Worm (Caenorhabditis elegans): ENCODE results near the gene K04C2.3.

The K04C2.3 gene

DNA sequence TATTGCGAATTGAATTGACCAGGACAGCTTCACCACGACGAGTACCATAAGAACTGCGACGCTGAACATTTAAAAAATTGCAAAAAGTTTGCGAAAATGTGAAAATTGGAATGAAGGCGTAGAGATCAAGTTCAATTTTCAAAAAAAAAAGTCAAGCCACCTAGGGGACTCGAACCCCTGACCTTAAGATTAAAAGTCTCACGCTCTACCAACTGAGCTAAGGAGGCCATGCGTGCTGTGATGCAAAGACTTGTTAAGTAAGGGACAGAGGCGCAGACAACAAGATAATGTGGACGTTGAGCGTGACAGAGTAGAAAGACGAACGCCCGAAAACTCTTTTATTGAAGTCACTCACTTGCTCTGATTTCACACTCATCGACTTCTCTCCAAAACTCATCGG is 14.7 kb downstream of the K04C2.3 start:
- peak; percentile 93 for TF ChIP-seq flt-1 (GFP tag; IDR thresholded peaks at IDR 0.05)
- TF ChIP-seq ztf-23 (GFP tag; IDR thresholded peaks at IDR 0.05): peak; percentile 87
- peak; percentile 82 for TF ChIP-seq ztf-29 (GFP tag; IDR thresholded peaks at IDR 0.05)
- peak; percentile 67 for TF ChIP-seq cog-1 (tag; optimal IDR thresholded peaks at IDR 0.05)
- peak; percentile 88 for TF ChIP-seq klf-2 (GFP tag; conservative IDR thresholded peaks at IDR 0.05)
- TF ChIP-seq med-1 (GFP tag; optimal IDR thresholded peaks at IDR 0.05; ENCODE audit: insufficient read depth): peak; percentile 38
- peak; percentile 84 for TF ChIP-seq T22C8.4 (GFP tag; IDR thresholded peaks at IDR 0.05)
- TF ChIP-seq tab-1 (GFP tag; IDR thresholded peaks at IDR 0.05): peak; percentile 89
- TF ChIP-seq ref-1 (GFP tag; conservative IDR thresholded peaks at IDR 0.05): peak; percentile 77

DNA sequence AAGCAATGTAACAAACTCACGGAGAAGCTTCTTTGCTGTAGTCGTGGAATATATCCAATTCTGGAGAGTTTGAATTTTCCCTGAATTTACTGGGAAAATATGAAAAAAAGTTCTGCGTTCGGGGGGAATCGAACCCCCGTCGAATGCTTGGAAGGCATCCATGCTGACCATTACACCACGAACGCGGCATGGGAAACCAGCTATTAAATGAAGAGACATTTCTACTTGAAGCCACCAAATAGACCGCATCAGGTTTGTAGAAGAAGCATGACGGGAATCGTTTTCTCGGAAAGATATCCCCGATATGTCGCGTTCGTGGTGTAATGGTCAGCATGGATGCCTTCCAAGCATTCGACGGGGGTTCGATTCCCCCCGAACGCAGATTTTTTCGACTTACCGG is 15.6 kb downstream of the K04C2.3 start:
- 0 out of 2 replicates have a peak, but pooled peaks have one; percentile 65 for TF ChIP-seq ztf-23 (GFP tag; IDR thresholded peaks at IDR 0.05)
- peak; percentile 60; the same call in 1 of the 2 replicates for TF ChIP-seq tab-1 (GFP tag; IDR thresholded peaks at IDR 0.05)
- no peak for TF ChIP-seq ztf-29 (GFP tag; IDR thresholded peaks at IDR 0.05)
- TF ChIP-seq ref-1 (GFP tag; conservative IDR thresholded peaks at IDR 0.05): no peak
- TF ChIP-seq flt-1 (GFP tag; IDR thresholded peaks at IDR 0.05): 0 out of 2 replicates have a peak, but pooled peaks have one; percentile 39
- TF ChIP-seq klf-2 (GFP tag; conservative IDR thresholded peaks at IDR 0.05): peak; percentile 64; the same call in 1 of the 2 replicates
- TF ChIP-seq cog-1 (tag; optimal IDR thresholded peaks at IDR 0.05): no peak
- no peak for TF ChIP-seq med-1 (GFP tag; optimal IDR thresholded peaks at IDR 0.05; ENCODE audit: insufficient read depth)
- no peak for TF ChIP-seq T22C8.4 (GFP tag; IDR thresholded peaks at IDR 0.05)

DNA sequence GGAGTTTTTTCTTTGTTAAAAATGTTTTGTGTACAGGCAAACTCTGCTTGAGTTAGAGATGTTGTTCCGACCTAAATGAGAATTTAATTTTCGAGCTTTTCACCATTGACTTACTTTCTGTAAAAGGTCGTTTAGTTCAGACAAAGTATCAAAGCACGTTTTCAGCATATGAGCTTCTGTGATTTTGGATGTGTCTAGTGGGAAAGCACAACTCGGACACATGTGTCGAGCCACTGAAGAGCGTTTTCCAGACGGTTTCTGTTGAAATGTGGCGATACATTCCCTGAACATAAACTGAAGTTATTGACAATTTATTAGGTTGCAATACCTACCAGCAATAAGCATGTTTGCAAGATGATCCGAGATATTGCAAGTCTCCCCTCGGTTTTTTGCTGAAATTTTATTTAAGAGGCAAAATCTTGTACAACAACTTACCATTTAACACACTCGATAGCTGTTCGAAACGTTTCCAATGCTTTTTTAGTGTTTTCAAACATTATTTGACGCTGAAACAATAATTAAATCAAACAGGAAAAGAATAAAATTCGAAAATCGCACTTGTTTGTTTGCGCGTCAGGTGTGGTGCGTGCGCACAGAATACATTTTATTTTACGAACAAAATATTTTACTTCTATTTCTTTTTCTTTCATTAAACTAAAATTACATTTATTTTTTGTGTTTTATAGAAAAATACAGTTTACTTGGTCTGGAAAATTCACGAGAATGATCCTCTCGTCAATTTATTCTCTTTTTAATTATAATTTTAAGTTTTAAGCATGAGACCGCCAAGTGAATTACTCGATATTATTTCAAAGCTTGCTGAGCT is 16.3 kb downstream of the K04C2.3 start, which contains the start of the genes brd-1 and K04C2.2:
Gene brd-1, minus strand, starts transcription at position 506 of the 826 bp plus-strand sequence.
Gene K04C2.2, plus strand, starts transcription at position 776 of the 826 bp plus-strand sequence.
- TF ChIP-seq T22C8.4 (GFP tag; IDR thresholded peaks at IDR 0.05) (no peak), ref-1 (GFP tag; conservative IDR thresholded peaks at IDR 0.05) (no peak), klf-2 (GFP tag; conservative IDR thresholded peaks at IDR 0.05) (no peak), med-1 (GFP tag; optimal IDR thresholded peaks at IDR 0.05; ENCODE audit: insufficient read depth) (no peak)

DNA sequence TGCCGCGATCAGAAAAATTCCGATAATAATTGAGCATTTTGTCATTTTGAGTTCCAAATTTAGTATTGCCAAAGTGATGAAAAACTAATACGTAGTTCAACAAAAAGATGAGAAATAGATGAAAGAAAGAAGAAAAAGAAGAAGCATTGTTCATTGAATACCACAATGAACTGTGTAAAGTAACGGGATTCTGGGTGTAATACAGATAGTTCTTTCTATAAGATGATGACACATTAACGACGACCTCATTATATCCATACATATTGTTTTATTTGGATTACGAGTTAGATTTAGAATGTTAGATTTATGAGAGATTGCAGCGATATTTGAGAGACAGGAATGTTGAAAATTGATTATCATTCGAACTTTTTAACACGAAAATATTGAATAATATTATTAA is 18.7 kb downstream of the K04C2.3 start, which contains the start of gene K04C2.5:
Gene K04C2.5, minus strand, starts transcription at position 101 of the 400 bp plus-strand sequence.
- no peak for TF ChIP-seq cog-1 (tag; optimal IDR thresholded peaks at IDR 0.05)
- TF ChIP-seq klf-2 (GFP tag; conservative IDR thresholded peaks at IDR 0.05): no peak
- TF ChIP-seq T22C8.4 (GFP tag; IDR thresholded peaks at IDR 0.05): no peak
- TF ChIP-seq med-1 (GFP tag; optimal IDR thresholded peaks at IDR 0.05; ENCODE audit: insufficient read depth): no peak
- no peak for TF ChIP-seq ztf-29 (GFP tag; IDR thresholded peaks at IDR 0.05)
- no peak for TF ChIP-seq ref-1 (GFP tag; conservative IDR thresholded peaks at IDR 0.05)
- no peak for TF ChIP-seq flt-1 (GFP tag; IDR thresholded peaks at IDR 0.05)
- no peak for TF ChIP-seq tab-1 (GFP tag; IDR thresholded peaks at IDR 0.05)
- no peak for TF ChIP-seq ztf-23 (GFP tag; IDR thresholded peaks at IDR 0.05)

DNA sequence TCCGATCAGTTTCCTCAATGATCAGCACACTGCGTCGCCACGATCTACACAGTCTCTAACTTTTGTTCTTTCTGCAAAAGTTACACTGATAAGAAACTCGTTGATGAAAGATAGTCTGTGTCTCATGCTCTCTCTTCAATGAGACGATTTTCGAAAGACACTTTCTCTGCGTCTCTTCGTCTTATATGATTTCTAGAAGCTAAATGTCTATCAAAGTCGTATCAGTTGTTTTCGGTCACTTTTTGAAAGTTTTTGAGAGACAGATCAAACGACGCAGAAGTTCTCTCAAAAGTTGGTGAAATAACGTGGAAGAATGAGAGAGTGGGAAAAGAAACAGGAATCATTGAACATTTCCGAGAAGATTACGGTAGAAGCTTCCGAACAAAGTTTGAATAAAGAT is 22.3 kb downstream of the K04C2.3 start:
- no peak for TF ChIP-seq ref-1 (GFP tag; conservative IDR thresholded peaks at IDR 0.05)
- no peak for TF ChIP-seq ztf-23 (GFP tag; IDR thresholded peaks at IDR 0.05)
- no peak for TF ChIP-seq cog-1 (tag; optimal IDR thresholded peaks at IDR 0.05)

DNA sequence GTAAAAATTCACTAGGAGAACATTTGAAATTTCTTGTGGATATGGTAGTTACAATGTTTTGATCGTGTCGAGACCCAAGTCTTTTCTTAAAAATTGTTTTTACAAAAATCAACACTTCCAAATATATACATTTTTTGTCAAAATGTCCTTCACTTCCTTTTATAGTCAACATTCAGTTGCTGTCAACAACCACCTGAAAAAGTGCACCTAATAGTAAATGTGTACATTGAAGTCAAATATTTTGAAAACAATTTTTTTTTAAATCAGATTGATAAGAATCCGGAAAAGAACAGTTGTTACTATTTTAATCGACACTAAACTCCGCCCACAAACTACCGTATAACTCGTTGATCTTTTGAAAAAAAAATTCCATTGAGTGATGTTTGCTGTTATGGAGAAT is 22.8 kb downstream of the K04C2.3 start:
- TF ChIP-seq ztf-23 (GFP tag; IDR thresholded peaks at IDR 0.05) (no peak), klf-2 (GFP tag; conservative IDR thresholded peaks at IDR 0.05) (no peak), tab-1 (GFP tag; IDR thresholded peaks at IDR 0.05) (no peak), T22C8.4 (GFP tag; IDR thresholded peaks at IDR 0.05) (no peak), cog-1 (tag; optimal IDR thresholded peaks at IDR 0.05) (no peak), flt-1 (GFP tag; IDR thresholded peaks at IDR 0.05) (no peak), ref-1 (GFP tag; conservative IDR thresholded peaks at IDR 0.05) (no peak), ztf-29 (GFP tag; IDR thresholded peaks at IDR 0.05) (no peak), med-1 (GFP tag; optimal IDR thresholded peaks at IDR 0.05; ENCODE audit: insufficient read depth) (no peak)

DNA sequence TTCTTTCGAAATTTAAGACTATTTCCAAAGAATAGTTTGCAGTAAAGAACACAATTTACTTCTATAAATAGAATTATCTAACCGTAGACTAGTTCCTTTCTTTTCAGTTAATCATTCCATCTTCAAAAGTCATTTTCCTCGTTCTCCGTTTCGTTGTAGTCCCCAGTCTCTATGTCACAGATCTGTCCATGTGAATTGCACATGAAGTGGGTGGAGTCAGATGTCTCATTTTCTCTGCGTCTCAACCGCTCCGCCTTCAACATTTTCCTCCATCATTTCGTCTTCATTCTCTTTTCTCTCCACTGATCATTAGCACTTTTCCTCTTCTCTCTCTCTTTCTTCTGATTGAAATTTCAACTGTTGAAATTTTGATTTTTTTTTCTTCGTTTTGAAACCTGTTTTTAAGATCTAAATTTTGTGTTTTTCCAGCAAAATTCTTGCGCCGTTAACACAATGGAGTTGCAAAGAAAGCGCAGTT is 24.7 kb downstream of the K04C2.3 start, which contains the start of gene T07E3.4:
Gene T07E3.4, plus strand, starts transcription at position 428 of the 478 bp plus-strand sequence.
- TF ChIP-seq klf-2 (GFP tag; conservative IDR thresholded peaks at IDR 0.05): no peak
- TF ChIP-seq flt-1 (GFP tag; IDR thresholded peaks at IDR 0.05): no peak

DNA sequence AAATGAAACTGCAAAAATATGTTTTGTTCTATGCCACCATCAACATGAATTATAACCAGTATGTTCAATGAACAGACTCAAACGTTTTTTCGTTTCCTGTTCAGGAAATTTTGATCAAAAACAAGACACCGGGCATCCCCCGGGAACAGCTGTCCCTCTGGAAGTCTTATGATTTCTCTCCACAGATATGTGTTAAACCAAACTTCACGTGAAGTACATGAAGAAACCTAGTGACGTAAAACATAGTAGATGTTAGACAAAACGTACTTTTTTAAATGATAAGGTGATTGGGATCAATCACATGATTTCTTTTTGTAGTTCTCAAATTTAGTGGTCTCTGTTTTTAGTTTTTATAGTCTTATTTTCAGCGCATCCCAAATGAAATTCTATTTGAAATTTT is 25.6 kb downstream of the K04C2.3 start:
- TF ChIP-seq med-1 (GFP tag; optimal IDR thresholded peaks at IDR 0.05; ENCODE audit: insufficient read depth): no peak
- TF ChIP-seq flt-1 (GFP tag; IDR thresholded peaks at IDR 0.05): no peak
- no peak for TF ChIP-seq ztf-23 (GFP tag; IDR thresholded peaks at IDR 0.05)
- TF ChIP-seq ztf-29 (GFP tag; IDR thresholded peaks at IDR 0.05): no peak
- no peak for TF ChIP-seq ref-1 (GFP tag; conservative IDR thresholded peaks at IDR 0.05)
- TF ChIP-seq T22C8.4 (GFP tag; IDR thresholded peaks at IDR 0.05): no peak
- TF ChIP-seq tab-1 (GFP tag; IDR thresholded peaks at IDR 0.05): no peak
- TF ChIP-seq cog-1 (tag; optimal IDR thresholded peaks at IDR 0.05): no peak
- TF ChIP-seq klf-2 (GFP tag; conservative IDR thresholded peaks at IDR 0.05): no peak

DNA sequence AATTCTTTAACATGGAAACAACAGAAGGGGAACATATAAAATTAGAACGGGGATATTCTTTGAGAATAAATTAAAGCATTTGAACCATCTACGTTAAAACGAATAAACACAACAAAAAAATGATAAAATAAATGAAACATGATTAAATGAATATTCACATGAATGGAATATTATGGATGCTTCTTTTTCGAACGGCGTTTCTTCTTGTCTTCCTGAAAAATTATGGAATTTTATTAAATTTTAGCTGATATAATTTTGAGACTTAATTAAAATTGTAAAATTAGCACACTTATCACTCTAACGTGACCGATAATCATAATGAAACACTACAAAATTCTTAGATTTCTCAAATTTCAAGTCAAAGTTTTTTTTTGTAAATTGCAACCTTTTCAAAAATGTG is 27.7 kb downstream of the K04C2.3 start:
- no peak for TF ChIP-seq flt-1 (GFP tag; IDR thresholded peaks at IDR 0.05)
- no peak for TF ChIP-seq ztf-23 (GFP tag; IDR thresholded peaks at IDR 0.05)
- no peak for TF ChIP-seq T22C8.4 (GFP tag; IDR thresholded peaks at IDR 0.05)
